Worm (Caenorhabditis elegans): ENCODE data around the gene srab-1.

DNA sequence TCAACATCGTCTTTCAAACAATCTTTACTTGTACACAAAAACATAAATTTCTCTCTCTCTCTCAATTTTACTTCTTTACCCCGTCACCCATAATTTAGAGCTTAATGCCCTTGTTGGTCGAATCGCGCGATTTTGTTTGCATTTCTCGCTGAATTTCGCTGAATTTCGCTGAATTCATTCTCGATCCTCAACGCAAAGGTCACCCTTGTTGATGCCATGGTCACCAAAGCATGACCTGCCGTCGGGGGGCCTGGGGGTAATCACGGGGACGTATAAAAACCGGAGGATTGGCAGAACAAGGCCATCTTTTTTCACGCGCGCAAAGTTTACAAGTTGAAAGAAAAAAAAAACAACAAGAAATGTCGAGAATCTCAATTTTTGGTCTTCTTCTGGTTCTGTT, 28.1 kb upstream of the srab-1 start, which contains the start of gene F14F9.8:
- TF ChIP-seq pqm-1 (tag; optimal IDR thresholded peaks at IDR 0.05) (no peak), sox-4 (tag; optimal IDR thresholded peaks at IDR 0.05) (no peak), pha-4 (tag; optimal IDR thresholded peaks at IDR 0.05) (no peak), ceh-14 (tag; optimal IDR thresholded peaks at IDR 0.05) (no peak), syd-9 (tag; optimal IDR thresholded peaks at IDR 0.05) (no peak)

All from whole organism, late embryonic.